Fruit fly (Drosophila melanogaster): ENCODE results near the gene Spn.
A peak's percentile ranks its signal among the peaks of the same experiment; 100 is the strongest.

Spn gene

DNA sequence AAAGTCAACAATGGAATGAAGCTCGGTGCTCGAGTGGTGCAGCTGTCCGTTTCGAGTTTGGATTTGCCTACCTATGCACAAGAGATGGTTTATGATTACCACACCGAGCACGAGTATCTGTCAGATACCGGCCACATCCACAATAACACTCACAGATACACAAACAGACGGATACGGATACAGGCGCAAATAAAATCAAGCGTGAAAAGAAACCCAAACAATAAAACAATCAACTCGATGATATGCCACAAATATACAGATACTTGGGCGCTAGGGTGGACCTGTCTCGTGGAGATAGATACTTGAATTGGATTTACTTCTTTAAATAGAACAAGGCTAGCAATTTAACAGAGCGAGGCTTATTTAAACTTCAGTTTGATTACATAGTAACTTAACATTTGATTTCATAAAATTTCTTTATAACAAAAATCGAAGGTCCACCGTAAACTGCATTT, 16.2 kb upstream of the Spn start (continued):
- TF ChIP-seq nerfin-2 (GFP tag; IDR thresholded peaks at IDR 0.05; ENCODE audit: partially characterized antibody) (no peak), Fer3 (tag; optimal IDR thresholded peaks at IDR 0.05) (peak; percentile 19), CG4282 (GFP tag; optimal IDR thresholded peaks at IDR 0.05) (no peak), CG6854 (GFP tag; optimal IDR thresholded peaks at IDR 0.05) (peak; percentile 4), kni (GFP tag; optimal IDR thresholded peaks at IDR 0.05) (no peak), Kr (GFP tag; optimal IDR thresholded peaks at IDR 0.05) (no peak), CG11398 (GFP tag; optimal IDR thresholded peaks at IDR 0.05) (no peak), Camta (GFP tag; optimal IDR thresholded peaks at IDR 0.05) (peak; percentile 16), CG15269 (tag; optimal IDR thresholded peaks at IDR 0.05) (no peak), CG5180 (GFP tag; optimal IDR thresholded peaks at IDR 0.05) (no peak), pfk (GFP tag; optimal IDR thresholded peaks at IDR 0.05) (no peak), Sox100B (GFP tag; optimal IDR thresholded peaks at IDR 0.05) (peak; percentile 46), hth (optimal IDR thresholded peaks at IDR 0.05) (no peak), mam (GFP tag; optimal IDR thresholded peaks at IDR 0.05) (peak; percentile 12), Deaf1 (tag; optimal IDR thresholded peaks at IDR 0.05) (no peak), pb (GFP tag; optimal IDR thresholded peaks at IDR 0.05) (no peak), lab (GFP tag; optimal IDR thresholded peaks at IDR 0.05) (peak; percentile 70), CG4424 (GFP tag; optimal IDR thresholded peaks at IDR 0.05) (peak; percentile 50), Xbp1 (GFP tag; optimal IDR thresholded peaks at IDR 0.05) (peak; percentile 48), CrebB (tag; optimal IDR thresholded peaks at IDR 0.05) (peak; percentile 6), crol (GFP tag; IDR thresholded peaks at IDR 0.05) (no peak), CkIIα-i1 (GFP tag; IDR thresholded peaks at IDR 0.05) (no peak), lov (optimal IDR thresholded peaks at IDR 0.05) (no peak), lov (GFP tag; IDR thresholded peaks at IDR 0.05) (no peak), ro (GFP tag; IDR thresholded peaks at IDR 0.05) (no peak), CG8478 (optimal IDR thresholded peaks at IDR 0.05) (no peak), sqz (GFP tag; optimal IDR thresholded peaks at IDR 0.05) (no peak), CG1529 (GFP tag; optimal IDR thresholded peaks at IDR 0.05) (peak; percentile 24), abd-A (tag; optimal IDR thresholded peaks at IDR 0.05) (no peak), usp (GFP tag; optimal IDR thresholded peaks at IDR 0.05) (no peak), CG8089 (GFP tag; optimal IDR thresholded peaks at IDR 0.05) (peak; percentile 6), tio (GFP tag; optimal IDR thresholded peaks at IDR 0.05) (peak; percentile 4), CG7963 (GFP tag; IDR thresholded peaks at IDR 0.05; ENCODE audit: partially characterized antibody) (no peak), CG18262 (tag; optimal IDR thresholded peaks at IDR 0.05) (peak; percentile 64), caup (GFP tag; optimal IDR thresholded peaks at IDR 0.05; ENCODE audit: severe bottlenecking) (no peak), tll (GFP tag; optimal IDR thresholded peaks at IDR 0.05) (no peak), gcm (GFP tag; optimal IDR thresholded peaks at IDR 0.05) (peak; percentile 55), fd96Cb (tag; optimal IDR thresholded peaks at IDR 0.05) (peak; percentile 35), yki (optimal IDR thresholded peaks at IDR 0.05) (no peak), wor (GFP tag; IDR thresholded peaks at IDR 0.05) (no peak), pita (GFP tag; optimal IDR thresholded peaks at IDR 0.05) (no peak), CG17829 (tag; optimal IDR thresholded peaks at IDR 0.05) (peak; percentile 44), CG11504 (tag; optimal IDR thresholded peaks at IDR 0.05) (no peak), HHEX (GFP tag; optimal IDR thresholded peaks at IDR 0.05) (peak; percentile 38), CG6254 (GFP tag; optimal IDR thresholded peaks at IDR 0.05) (peak; percentile 57), inv (GFP tag; IDR thresholded peaks at IDR 0.05; ENCODE audit: partially characterized antibody) (no peak), prd (optimal IDR thresholded peaks at IDR 0.05) (no peak), prd (GFP tag; IDR thresholded peaks at IDR 0.05) (no peak), CG10565 (GFP tag; optimal IDR thresholded peaks at IDR 0.05) (no peak), Asciz (GFP tag; optimal IDR thresholded peaks at IDR 0.05) (peak; percentile 55), dpn (GFP tag; optimal IDR thresholded peaks at IDR 0.05) (peak; percentile 19 to 39)
